Worm (Caenorhabditis elegans) whole organism, L3 larva: ENCODE data around the gene K11E4.1.
A peak's percentile ranks its signal among the peaks of the same experiment; 100 is the strongest.

Experiments
- R02D3.7 ChIP-seq: fragments of 150-350 bp; optimal IDR thresholded peaks from 2 replicates; lab custom pipeline; 2014; ENCODE audit warnings: missing biosample characterization, missing genetic modification characterization
- ceh-9 ChIP-seq: sonication (generic microtip); optimal IDR thresholded peaks from 2 replicates; lab custom pipeline; 2018; ENCODE audit warnings: missing biosample characterization, missing genetic modification characterization
- elt-2 ChIP-seq: sonication (generic microtip); optimal IDR thresholded peaks from 2 replicates; lab custom pipeline; 2016; ENCODE audit warnings: missing genetic modification reagents, mild to moderate bottlenecking, missing genetic modification characterization, missing compliant biosample characterization
- jun-1 ChIP-seq: fragments of 150-350 bp; optimal IDR thresholded peaks from 2 replicates; lab custom pipeline; 2014; ENCODE audit warnings: missing biosample characterization, missing genetic modification reagents, missing genetic modification characterization
- mdl-1 ChIP-seq: fragments of 150-350 bp; optimal IDR thresholded peaks from 2 replicates; lab custom pipeline; 2014; ENCODE audit warnings: missing biosample characterization, missing genetic modification characterization
- pqm-1 ChIP-seq: fragments of 150-350 bp; optimal IDR thresholded peaks from 2 replicates; lab custom pipeline; 2017; ENCODE audit warnings: missing biosample characterization, missing genetic modification characterization, inconsistent platforms

Gene K11E4.1

ce11 chrX:13759676-13760447, 45.9 kb downstream of the K11E4.1 start, which contains the start of gene cest-13:
cest-13 (plus strand) TSS chrX:13760237.
- no peak for TF ChIP-seq ceh-9 (tag; lab: Kevin White, UChicago)
- TF ChIP-seq mdl-1 (tag; lab: Kevin White, UChicago): no peak
- TF ChIP-seq R02D3.7 (tag; lab: Kevin White, UChicago): no peak
- TF ChIP-seq elt-2 (tag; lab: Kevin White, UChicago): peak; percentile 79
- peak; percentile 84 for TF ChIP-seq pqm-1 (tag; lab: Kevin White, UChicago)
- no peak for TF ChIP-seq jun-1 (tag; lab: Kevin White, UChicago)
